Worm (Caenorhabditis elegans) whole organism, L1 larva: ENCODE measurements around the gene srg-56.

Source experiments
- aly-2 ChIP-seq: fragments of 150-350 bp; optimal IDR thresholded peaks from 2 replicates; lab custom pipeline; 2014; ENCODE audit warnings: missing biosample characterization, missing genetic modification characterization
- blmp-1 ChIP-seq: fragments of 150-350 bp; optimal IDR thresholded peaks from 2 replicates; lab custom pipeline; 2014; ENCODE audit warnings: missing biosample characterization, missing genetic modification characterization
- efl-1 ChIP-seq, 4 experiments: fragments of 150-350 bp; optimal IDR thresholded peaks in 3 of 4; peaks in 1 of 4; 1 replicate in 1 of 4; 2 replicates in 3 of 4; lab custom pipeline; 2014; ENCODE audit warnings: missing biosample characterization in 2 of 4, missing genetic modification characterization in 2 of 4, missing genetic modification reagents in 2 of 4
- fkh-10 ChIP-seq: sonication (generic microtip); optimal IDR thresholded peaks from 2 replicates; lab custom pipeline; 2017; ENCODE audit warnings: missing biosample characterization, missing genetic modification reagents, missing genetic modification characterization
- lin-15B ChIP-seq: fragments of 150-350 bp; sonication (generic microtip); optimal IDR thresholded peaks from 3 replicates; lab custom pipeline; 2014; ENCODE audit warnings: missing biosample characterization, missing genetic modification characterization
- mdl-1 ChIP-seq, 2 experiments: fragments of 150-350 bp; optimal IDR thresholded peaks; 2 replicates each; lab custom pipeline; 2014 to 2017; ENCODE audit warnings: missing biosample characterization in 2 of 2, missing genetic modification characterization in 2 of 2, inconsistent platforms in 1 of 2
- nhr-11 ChIP-seq: fragments of 150-350 bp; optimal IDR thresholded peaks from 2 replicates; lab custom pipeline; 2014; ENCODE audit warnings: missing biosample characterization, missing genetic modification characterization
- nhr-28 ChIP-seq: fragments of 150-350 bp; optimal IDR thresholded peaks from 2 replicates; lab custom pipeline; 2014; ENCODE audit warnings: missing biosample characterization, missing genetic modification characterization
- skn-1 ChIP-seq: fragments of 150-350 bp; optimal IDR thresholded peaks from 2 replicates; lab custom pipeline; 2014; ENCODE audit warnings: missing biosample characterization, missing genetic modification characterization
- unc-130 ChIP-seq: fragments of 150-350 bp; optimal IDR thresholded peaks from 2 replicates; lab custom pipeline; 2017; ENCODE audit warnings: missing biosample characterization, missing genetic modification characterization, inconsistent platforms
- unc-62 ChIP-seq: fragments of 150-350 bp; optimal IDR thresholded peaks from 2 replicates; lab custom pipeline; 2014; ENCODE audit warnings: missing biosample characterization, missing genetic modification reagents, missing genetic modification characterization
- zag-1 ChIP-seq: fragments of 150-350 bp; optimal IDR thresholded peaks from 2 replicates; lab custom pipeline; 2014; ENCODE audit warnings: missing biosample characterization, missing genetic modification characterization

DNA sequence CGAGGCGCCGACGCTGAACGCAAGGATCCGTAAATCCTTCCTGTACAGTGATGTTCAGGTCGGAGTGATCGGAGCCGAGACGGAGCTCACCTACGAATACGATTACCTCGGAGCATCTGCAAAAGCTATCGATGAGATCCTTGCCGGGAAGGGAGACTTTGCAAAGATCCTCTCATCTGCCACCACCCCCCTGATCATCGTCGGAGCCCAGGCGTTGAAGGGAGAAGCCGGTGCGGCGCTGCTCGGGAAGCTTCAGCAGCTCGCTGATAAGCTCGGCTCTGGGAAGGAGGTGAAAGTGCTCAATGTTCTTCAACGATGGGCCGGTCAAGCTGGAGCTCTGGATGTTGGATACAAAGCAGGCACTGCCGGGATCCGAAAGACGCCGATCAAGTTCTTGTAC, 34.8 kb downstream of the srg-56 start:
- no peak for TF ChIP-seq zag-1 (tag; lab: Kevin White, UChicago)
- no peak for TF ChIP-seq nhr-28 (tag; lab: Kevin White, UChicago)
- no peak for TF ChIP-seq aly-2
- TF ChIP-seq lin-15B (tag; lab: Kevin White, UChicago), result no peak
- no peak for TF ChIP-seq efl-1 (optimal IDR thresholded peaks at IDR 0.05; lab: Kevin White, UChicago)
- no peak for TF ChIP-seq efl-1 (GFP tag; optimal IDR thresholded peaks at IDR 0.05 in 1 of 2; lab: Kevin White, UChicago)
- no peak for TF ChIP-seq fkh-10 (GFP tag; lab: Kevin White, UChicago)
- no peak for TF ChIP-seq skn-1 (tag; lab: Kevin White, UChicago)
- TF ChIP-seq unc-130, result no peak
- TF ChIP-seq nhr-11 (tag; lab: Kevin White, UChicago), result no peak
- TF ChIP-seq mdl-1 (tag; optimal IDR thresholded peaks at IDR 0.05; lab: Kevin White, UChicago), result no peak
- TF ChIP-seq unc-62 (GFP tag; lab: Kevin White, UChicago), result no peak
- no peak for TF ChIP-seq blmp-1 (tag; lab: Kevin White, UChicago)
